Worm (Caenorhabditis elegans): Measurements from ENCODE around the gene F35D2.2.

F35D2.2 gene

ce11 chrII:7531478-7531877 is 42.8 kb upstream of the F35D2.2 start:
- no peak for TF ChIP-seq mls-2 (tag; optimal IDR thresholded peaks at IDR 0.05)
- no peak for TF ChIP-seq unc-62 (GFP tag; optimal IDR thresholded peaks at IDR 0.05)
- no peak for TF ChIP-seq flh-1 (GFP tag; optimal IDR thresholded peaks at IDR 0.05)
- no peak for TF ChIP-seq sem-2 (GFP tag; optimal IDR thresholded peaks at IDR 0.05)
- TF ChIP-seq snpc-4 (tag; optimal IDR thresholded peaks at IDR 0.05) = no peak
- TF ChIP-seq ceh-43 (GFP tag; optimal IDR thresholded peaks at IDR 0.05) = no peak
- TF ChIP-seq pha-4 (tag; optimal IDR thresholded peaks at IDR 0.05) = no peak
- no peak for TF ChIP-seq mep-1 (tag; optimal IDR thresholded peaks at IDR 0.05)
- TF ChIP-seq ceh-39 (tag; optimal IDR thresholded peaks at IDR 0.05) = no peak
- no peak for TF ChIP-seq lsy-2 (tag; optimal IDR thresholded peaks at IDR 0.05)
- TF ChIP-seq ceh-83 (GFP tag; optimal IDR thresholded peaks at IDR 0.05) = no peak
- no peak for TF ChIP-seq sptf-1 (tag; optimal IDR thresholded peaks at IDR 0.05)
- TF ChIP-seq unc-39 (tag; optimal IDR thresholded peaks at IDR 0.05) = no peak
- TF ChIP-seq bed-3 (GFP tag; optimal IDR thresholded peaks at IDR 0.05) = no peak
- TF ChIP-seq tbx-8 (GFP tag; optimal IDR thresholded peaks at IDR 0.05) = no peak
- TF ChIP-seq elt-1 (tag; optimal IDR thresholded peaks at IDR 0.05; ENCODE audit: borderline replicate concordance, insufficient read depth) = no peak
- no peak for TF ChIP-seq nhr-28 (tag; optimal IDR thresholded peaks at IDR 0.05)
- no peak for TF ChIP-seq M03D4.4 (tag; optimal IDR thresholded peaks at IDR 0.05)
- TF ChIP-seq nhr-76 (tag; optimal IDR thresholded peaks at IDR 0.05) = no peak
- TF ChIP-seq mab-5 (tag; optimal IDR thresholded peaks at IDR 0.05) = no peak

ce11 chrII:7534369-7534768 is 39.9 kb upstream of the F35D2.2 start, which contains the start of gene wrt-10:
Gene wrt-10, minus strand, starts transcription at chrII:7534563.
- TF ChIP-seq elt-1 (tag; optimal IDR thresholded peaks at IDR 0.05; ENCODE audit: borderline replicate concordance, insufficient read depth) (peak; percentile 82), elt-3 (tag; optimal IDR thresholded peaks at IDR 0.05) (no peak)

ce11 chrII:7534934-7535333 is 39.3 kb upstream of the F35D2.2 start, which contains the start of gene ZK1290.13:
Gene ZK1290.13, plus strand, starts transcription at chrII:7535006.
- TF ChIP-seq unc-62 (GFP tag; optimal IDR thresholded peaks at IDR 0.05) (no peak), ceh-43 (GFP tag; optimal IDR thresholded peaks at IDR 0.05) (no peak), elt-3 (tag; optimal IDR thresholded peaks at IDR 0.05) (no peak), snpc-4 (tag; optimal IDR thresholded peaks at IDR 0.05) (no peak), nhr-237 (tag; optimal IDR thresholded peaks at IDR 0.05) (no peak), ceh-83 (GFP tag; optimal IDR thresholded peaks at IDR 0.05) (no peak), nhr-76 (tag; optimal IDR thresholded peaks at IDR 0.05) (no peak), mab-5 (tag; optimal IDR thresholded peaks at IDR 0.05) (no peak), ham-2 (GFP tag; optimal IDR thresholded peaks at IDR 0.05) (no peak), lin-13 (tag; optimal IDR thresholded peaks at IDR 0.05) (no peak), cnd-1 (tag; optimal IDR thresholded peaks at IDR 0.05) (no peak)

- TF ChIP-seq ceh-39 (tag; optimal IDR thresholded peaks at IDR 0.05) = peak; percentile 8
- TF ChIP-seq ham-2 (GFP tag; optimal IDR thresholded peaks at IDR 0.05) = no peak
- peak; percentile 82 for TF ChIP-seq lsy-2 (tag; optimal IDR thresholded peaks at IDR 0.05)
- TF ChIP-seq hlh-1 (tag; optimal IDR thresholded peaks at IDR 0.05) = peak; percentile 10
- TF ChIP-seq mep-1 (tag; optimal IDR thresholded peaks at IDR 0.05) = peak; percentile 67
- TF ChIP-seq zip-8 (tag; optimal IDR thresholded peaks at IDR 0.05) = no peak
Observed at ce11 chrII:7537603-7538230, 36.5 kb upstream of the F35D2.2 start, which contains the start of gene nfi-1. Gene nfi-1, plus strand, starts transcription at chrII:7538180.

- TF ChIP-seq mls-2 (tag; optimal IDR thresholded peaks at IDR 0.05) = no peak
Observed at ce11 chrII:7542952-7543351, 31.3 kb upstream of the F35D2.2 start.

ce11 chrII:7543808-7544207 is 30.4 kb upstream of the F35D2.2 start, which contains the start of gene rol-8:
Gene rol-8, plus strand, starts transcription at chrII:7544108.
- TF ChIP-seq unc-120 (tag; optimal IDR thresholded peaks at IDR 0.05; ENCODE audit: poor library complexity, severe bottlenecking) = no peak
- TF ChIP-seq unc-62 (GFP tag; optimal IDR thresholded peaks at IDR 0.05) = no peak
- no peak for TF ChIP-seq lin-32 (GFP tag; optimal IDR thresholded peaks at IDR 0.05)
- no peak for TF ChIP-seq lsy-2 (tag; optimal IDR thresholded peaks at IDR 0.05)
- TF ChIP-seq ham-2 (GFP tag; optimal IDR thresholded peaks at IDR 0.05) = no peak
- no peak for TF ChIP-seq sem-2 (GFP tag; optimal IDR thresholded peaks at IDR 0.05)
- no peak for TF ChIP-seq flh-1 (GFP tag; optimal IDR thresholded peaks at IDR 0.05)
- TF ChIP-seq cnd-1 (tag; optimal IDR thresholded peaks at IDR 0.05) = no peak
- TF ChIP-seq elt-1 (tag; optimal IDR thresholded peaks at IDR 0.05; ENCODE audit: borderline replicate concordance, insufficient read depth) = no peak
- TF ChIP-seq lin-13 (tag; optimal IDR thresholded peaks at IDR 0.05) = no peak
- TF ChIP-seq bed-3 (GFP tag; optimal IDR thresholded peaks at IDR 0.05) = no peak

Data from whole organism, mixed stage, embryonic.